Fruit fly (Drosophila melanogaster) whole organism: Measurements from ENCODE around the gene Ir7b.

Experiments
- CG8478 ChIP-seq: fragments of >200 bp; optimal IDR thresholded peaks from 2 replicates; lab custom pipeline; 2018; ENCODE audit warnings: inconsistent platforms
- Dll ChIP-seq: fragments of >200 bp; optimal IDR thresholded peaks from 2 replicates; lab custom pipeline; 2017
- EcR ChIP-seq, 2 experiments: fragments of >200 bp; optimal IDR thresholded peaks; 2 replicates each; lab custom pipeline; 2017; ENCODE audit warnings: missing biosample characterization in 2 of 2, missing genetic modification characterization in 2 of 2, missing genetic modification reagents in 2 of 2
- pan ChIP-seq: fragments of >200 bp; optimal IDR thresholded peaks from 2 replicates; lab custom pipeline; 2017
- psq ChIP-seq: fragments of >200 bp; optimal IDR thresholded peaks from 2 replicates; lab custom pipeline; 2017
- usp ChIP-seq: fragments of >200 bp; optimal IDR thresholded peaks from 2 replicates; lab custom pipeline; 2017; ENCODE audit warnings: missing biosample characterization, missing genetic modification characterization, mixed read lengths

Gene Ir7b

DNA sequence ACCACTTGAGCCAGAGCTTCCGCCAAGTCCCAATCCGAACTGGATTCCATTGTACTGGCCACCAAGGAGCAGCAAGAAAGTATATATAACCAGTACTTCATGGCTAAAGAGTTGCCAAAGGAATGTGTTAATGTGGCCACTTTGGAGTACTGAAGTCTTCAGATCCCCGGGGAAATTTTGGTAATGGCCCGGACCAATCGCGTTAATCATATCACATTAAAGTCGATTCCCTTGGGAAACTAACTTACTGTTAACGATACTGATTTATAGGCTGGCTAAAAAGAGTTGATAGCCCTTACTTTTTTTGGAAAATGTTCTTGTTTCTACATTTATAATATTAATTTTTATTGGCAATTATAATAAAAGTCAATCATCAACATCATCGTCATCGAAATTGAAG lies at the start of gene Ir7b:
TSS of gene Ir7b (minus strand) at position 101 of the 400 bp plus-strand sequence.
- TF ChIP-seq CG8478 (lab: Kevin White, UChicago) = no peak
- TF ChIP-seq EcR (GFP tag; optimal IDR thresholded peaks at IDR 0.05; lab: Kevin White, UChicago) = no peak
- TF ChIP-seq Dll = no peak
- TF ChIP-seq psq (lab: Kevin White, UChicago) = no peak
- no peak for TF ChIP-seq usp (GFP tag; lab: Kevin White, UChicago)

dm6 chrX:7911983-7912630 lies 45.3 kb upstream of the Ir7b start, which contains the start of gene snz:
snz (plus strand) TSS chrX:7912089.
- TF ChIP-seq usp (GFP tag; lab: Kevin White, UChicago) = no peak
- TF ChIP-seq Dll = no peak
- TF ChIP-seq pan (lab: Kevin White, UChicago) = no peak
- TF ChIP-seq CG8478 (lab: Kevin White, UChicago) = no peak
- no peak for TF ChIP-seq psq (lab: Kevin White, UChicago)
- TF ChIP-seq EcR (GFP tag; optimal IDR thresholded peaks at IDR 0.05; lab: Kevin White, UChicago) = no peak

dm6 chrX:7909482-7909881 lies 42.7 kb upstream of the Ir7b start:
- TF ChIP-seq EcR (GFP tag; optimal IDR thresholded peaks at IDR 0.05; lab: Kevin White, UChicago) = no peak
- TF ChIP-seq pan (lab: Kevin White, UChicago) = no peak
- no peak for TF ChIP-seq usp (GFP tag; lab: Kevin White, UChicago)
- TF ChIP-seq psq (lab: Kevin White, UChicago) = no peak
- no peak for TF ChIP-seq CG8478 (lab: Kevin White, UChicago)

DNA sequence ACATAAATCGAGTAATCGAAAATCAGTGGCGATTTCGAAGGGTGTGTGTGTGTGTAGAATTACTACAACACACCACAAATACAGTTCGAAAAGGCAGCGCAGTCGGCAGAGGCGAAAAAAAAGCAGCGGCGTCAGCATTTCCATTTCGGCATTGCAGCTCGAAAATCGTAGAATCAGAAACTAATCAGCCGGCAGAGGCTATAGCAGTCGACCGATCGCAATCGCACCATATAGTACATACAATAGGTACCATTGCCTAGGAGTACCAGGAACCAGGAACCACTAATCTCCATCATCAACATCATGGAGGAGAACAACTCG lies 42.3 kb upstream of the Ir7b start:
- TF ChIP-seq usp (GFP tag; lab: Kevin White, UChicago) = no peak
- no peak for TF ChIP-seq pan (lab: Kevin White, UChicago)
- no peak for TF ChIP-seq Dll
- no peak for TF ChIP-seq CG8478 (lab: Kevin White, UChicago)
- TF ChIP-seq EcR (GFP tag; optimal IDR thresholded peaks at IDR 0.05; lab: Kevin White, UChicago) = no peak
- TF ChIP-seq psq (lab: Kevin White, UChicago) = no peak

- TF ChIP-seq pan (lab: Kevin White, UChicago) (no peak), psq (lab: Kevin White, UChicago) (no peak), EcR (GFP tag; optimal IDR thresholded peaks at IDR 0.05; lab: Kevin White, UChicago) (no peak), CG8478 (lab: Kevin White, UChicago) (no peak), usp (GFP tag; lab: Kevin White, UChicago) (no peak), Dll (no peak)
Observed at dm6 chrX:7908239-7909068, 41.7 kb upstream of the Ir7b start, which contains the start of the genes dpr14 and spidey. dpr14 (minus strand) TSS chrX:7908286. spidey (plus strand) TSS chrX:7908931.

dm6 chrX:7901153-7902038 lies 34.6 kb upstream of the Ir7b start, which contains the start of the genes RpS6 and bys:
RpS6 (minus strand) TSS chrX:7901331.
bys (plus strand) TSS chrX:7901880.
- TF ChIP-seq EcR (GFP tag; optimal IDR thresholded peaks at IDR 0.05; lab: Kevin White, UChicago) (no peak), pan (lab: Kevin White, UChicago) (no peak), CG8478 (lab: Kevin White, UChicago) (no peak)

DNA sequence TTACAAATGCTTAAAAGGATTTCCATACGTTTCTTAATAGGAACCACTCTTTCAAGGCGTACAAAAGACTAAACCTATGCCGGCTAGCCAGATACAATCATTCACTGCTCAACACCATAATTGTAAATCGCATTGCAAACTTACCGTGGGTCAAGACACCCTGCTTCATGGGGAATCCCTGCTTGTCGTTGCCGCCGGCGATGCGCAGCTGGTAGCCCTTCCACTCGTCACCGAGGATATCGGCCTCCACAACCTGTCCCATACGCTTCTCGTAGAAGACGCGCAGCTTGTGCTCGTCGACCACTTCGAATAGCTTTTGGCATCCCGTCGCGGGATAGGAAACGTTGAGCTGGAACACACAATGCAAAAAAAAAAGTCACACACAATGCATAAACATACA lies 33.9 kb upstream of the Ir7b start:
- TF ChIP-seq Dll (no peak), CG8478 (lab: Kevin White, UChicago) (no peak), psq (lab: Kevin White, UChicago) (no peak), pan (lab: Kevin White, UChicago) (no peak), usp (GFP tag; lab: Kevin White, UChicago) (no peak), EcR (GFP tag; optimal IDR thresholded peaks at IDR 0.05; lab: Kevin White, UChicago) (no peak)

DNA sequence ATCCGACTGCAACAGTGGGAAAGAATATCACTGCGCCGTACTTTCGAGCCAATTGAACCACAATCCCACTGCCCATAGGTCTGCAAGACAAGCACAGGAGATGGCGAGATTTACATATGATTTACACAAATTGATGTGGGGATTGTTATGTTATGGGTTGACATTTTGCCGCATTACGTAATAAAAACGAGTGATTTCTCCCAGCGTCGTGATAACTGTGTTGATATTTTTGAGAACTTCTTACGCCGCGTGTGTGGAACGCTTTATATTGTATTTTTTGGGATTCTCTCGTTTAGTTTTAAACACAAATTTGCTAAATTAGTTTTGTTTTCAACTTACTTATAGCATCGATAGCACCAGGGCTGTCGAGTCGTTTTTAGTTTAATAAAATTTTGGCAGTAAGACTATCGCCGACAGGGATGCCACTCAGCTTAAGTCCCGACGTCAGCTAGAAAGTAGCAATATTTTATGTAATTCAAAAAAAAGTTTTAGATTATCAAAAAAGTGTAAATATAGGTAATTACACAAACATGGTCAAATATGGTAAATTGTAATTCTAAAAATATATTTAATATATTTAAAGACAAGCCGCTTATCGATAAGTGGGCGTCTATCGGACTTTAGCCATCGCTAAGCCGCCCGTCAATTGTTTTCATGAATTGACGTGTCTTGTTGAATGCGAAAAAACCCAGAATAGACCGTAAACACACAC lies 26.8 kb upstream of the Ir7b start, which contains the start of the genes CG45089, ND-MNLL and p115:
TSS of gene CG45089 (minus strand) at position 388 of the 712 bp plus-strand sequence.
TSS of gene ND-MNLL (minus strand) at position 388 of the 712 bp plus-strand sequence.
TSS of gene p115 (plus strand) at position 621 of the 712 bp plus-strand sequence.
- TF ChIP-seq EcR (GFP tag; optimal IDR thresholded peaks at IDR 0.05; lab: Kevin White, UChicago) (no peak), pan (lab: Kevin White, UChicago) (no peak), Dll (no peak), usp (GFP tag; lab: Kevin White, UChicago) (no peak), psq (lab: Kevin White, UChicago) (no peak), CG8478 (lab: Kevin White, UChicago) (no peak)

- TF ChIP-seq pan (lab: Kevin White, UChicago) = no peak
Observed at dm6 chrX:7892539-7892899, 25.8 kb upstream of the Ir7b start.
